Fruit fly (Drosophila melanogaster) whole organism, embryonic: ENCODE results near the gene Vdup1.
A peak's percentile ranks its signal among the peaks of the same experiment; 100 is the strongest.

Source experiments
- Ada2b ChIP-seq: fragments of 200-800 bp; sonication (Bioruptor generic); IDR thresholded peaks from 2 replicates; pipeline ENCODE4 v1.3.6; 2022; ENCODE audit warnings: missing biosample characterization, missing genetic modification characterization
- Aef1 ChIP-seq: fragments of 200-800 bp; sonication (Bioruptor generic); IDR thresholded peaks from 3 replicates; pipeline ENCODE4 v1.3.6; 2022; ENCODE audit warnings: missing biosample characterization, missing genetic modification characterization
- B-H2 ChIP-seq: fragments of 200-800 bp; sonication (Bioruptor generic); optimal IDR thresholded peaks from 2 replicates; lab custom pipeline; 2018; ENCODE audit warnings: missing biosample characterization, mild to moderate bottlenecking, missing genetic modification characterization
- CG10147 ChIP-seq: fragments of 200-800 bp; sonication (Bioruptor generic); optimal IDR thresholded peaks from 2 replicates; lab custom pipeline; 2019; ENCODE audit warnings: missing biosample characterization, mild to moderate bottlenecking, missing genetic modification characterization, moderate library complexity
- CG10543 ChIP-seq: fragments of 200-800 bp; sonication (Bioruptor generic); optimal IDR thresholded peaks from 3 replicates; lab custom pipeline; 2017; ENCODE audit warnings: missing biosample characterization, mild to moderate bottlenecking, missing genetic modification characterization, moderate library complexity
- CG10959 ChIP-seq: fragments of 200-800 bp; sonication (Bioruptor generic); IDR thresholded peaks from 2 replicates; pipeline ENCODE4 v1.3.6; 2022; ENCODE audit warnings: missing biosample characterization, missing genetic modification characterization
- CG12104 ChIP-seq: fragments of 200-800 bp; sonication (Bioruptor generic); optimal IDR thresholded peaks from 3 replicates; lab custom pipeline; 2016; ENCODE audit warnings: missing biosample characterization, missing genetic modification characterization
- CG1529 ChIP-seq: fragments of 200-800 bp; sonication (Bioruptor generic); optimal IDR thresholded peaks from 3 replicates; lab custom pipeline; 2018; ENCODE audit warnings: missing biosample characterization, missing genetic modification characterization
- CG18476 ChIP-seq: fragments of 200-800 bp; sonication (Bioruptor generic); optimal IDR thresholded peaks from 2 replicates; lab custom pipeline; 2016; ENCODE audit warnings: missing biosample characterization, mild to moderate bottlenecking, missing genetic modification characterization
- CG2712 ChIP-seq: fragments of 200-800 bp; optimal IDR thresholded peaks from 3 replicates; lab custom pipeline; 2019; ENCODE audit warnings: missing biosample characterization, mild to moderate bottlenecking, missing genetic modification characterization, moderate library complexity
- CG32767 ChIP-seq: fragments of 200-800 bp; sonication (Bioruptor generic); IDR thresholded peaks from 2 replicates; pipeline ENCODE4 v1.3.6; 2022; ENCODE audit warnings: missing biosample characterization, missing genetic modification characterization
- CG3838 ChIP-seq: fragments of 200-800 bp; sonication (Bioruptor generic); optimal IDR thresholded peaks from 3 replicates; lab custom pipeline; 2016; ENCODE audit warnings: missing biosample characterization, missing genetic modification characterization
- CG7556 ChIP-seq: fragments of 200-800 bp; sonication (Bioruptor generic); optimal IDR thresholded peaks from 2 replicates; lab custom pipeline; 2017; ENCODE audit warnings: missing biosample characterization, mild to moderate bottlenecking, missing genetic modification characterization
- CG7786 ChIP-seq: fragments of 200-800 bp; sonication (Bioruptor generic); optimal IDR thresholded peaks from 2 replicates; lab custom pipeline; 2016; ENCODE audit warnings: missing biosample characterization, missing genetic modification characterization
- CG8944 ChIP-seq: fragments of 200-800 bp; sonication (Bioruptor generic); optimal IDR thresholded peaks from 3 replicates; lab custom pipeline; 2016; ENCODE audit warnings: missing biosample characterization, missing genetic modification characterization
- CG9215 ChIP-seq: fragments of 200-800 bp; sonication (Bioruptor generic); IDR thresholded peaks from 2 replicates; pipeline ENCODE4 v1.3.6; 2022; ENCODE audit warnings: missing biosample characterization, missing genetic modification characterization
- CG9437 ChIP-seq: fragments of 200-800 bp; sonication (Bioruptor generic); optimal IDR thresholded peaks from 2 replicates; lab custom pipeline; 2018; ENCODE audit warnings: missing biosample characterization, mild to moderate bottlenecking, missing genetic modification characterization
- CrebB ChIP-seq: fragments of 200-800 bp; sonication (Bioruptor generic); optimal IDR thresholded peaks from 3 replicates; lab custom pipeline; 2018; ENCODE audit warnings: missing biosample characterization, mild to moderate bottlenecking, missing genetic modification characterization
- E2f1 ChIP-seq: fragments of 200-800 bp; sonication (Bioruptor generic); IDR thresholded peaks from 2 replicates; pipeline ENCODE4 v1.3.6; 2022; ENCODE audit warnings: missing biosample characterization, missing genetic modification characterization
- H15 ChIP-seq: fragments of 200-800 bp; sonication (Bioruptor generic); IDR thresholded peaks from 3 replicates; pipeline ENCODE4 v1.3.6; 2022; ENCODE audit warnings: missing biosample characterization, missing genetic modification characterization
- HLH4C ChIP-seq: fragments of 200-800 bp; sonication (Bioruptor generic); IDR thresholded peaks from 3 replicates; pipeline ENCODE4 v1.3.6; 2022; ENCODE audit warnings: missing biosample characterization, missing genetic modification characterization; ENCODE audit not compliant: partially characterized antibody
- MTF-1 ChIP-seq: fragments of 200-800 bp; sonication (Bioruptor generic); optimal IDR thresholded peaks from 2 replicates; lab custom pipeline; 2018; ENCODE audit warnings: missing biosample characterization, mild to moderate bottlenecking, missing genetic modification characterization, borderline replicate concordance
- Max ChIP-seq: fragments of 200-800 bp; sonication (Bioruptor generic); optimal IDR thresholded peaks from 2 replicates; lab custom pipeline; 2016; ENCODE audit warnings: missing biosample characterization, mild to moderate bottlenecking, missing genetic modification characterization
- Pdp1 ChIP-seq, 2 experiments: fragments of 200-800 bp; sonication (Bioruptor generic); optimal IDR thresholded peaks; 3 replicates each; lab custom pipeline; 2016; ENCODE audit warnings: missing biosample characterization in 2 of 2, missing genetic modification characterization in 2 of 2, mild to moderate bottlenecking in 1 of 2, moderate library complexity in 1 of 2
- Poxn ChIP-seq: fragments of 200-800 bp; sonication (Bioruptor generic); IDR thresholded peaks from 2 replicates; pipeline ENCODE4 v1.3.6; 2022; ENCODE audit warnings: missing biosample characterization, missing genetic modification characterization
- Vsx1 ChIP-seq: fragments of 200-800 bp; sonication (Bioruptor generic); optimal IDR thresholded peaks from 2 replicates; lab custom pipeline; 2017; ENCODE audit warnings: missing biosample characterization, mild to moderate bottlenecking, missing genetic modification characterization, missing genetic modification reagents
- ac ChIP-seq: fragments of 200-800 bp; sonication (Bioruptor generic); optimal IDR thresholded peaks from 3 replicates; lab custom pipeline; 2017; ENCODE audit warnings: missing biosample characterization, mild to moderate bottlenecking, missing genetic modification characterization
- bbx ChIP-seq: fragments of 200-800 bp; sonication (Bioruptor generic); IDR thresholded peaks from 2 replicates; pipeline ENCODE4 v1.3.6; 2022; ENCODE audit warnings: missing biosample characterization, missing genetic modification characterization; ENCODE audit not compliant: partially characterized antibody
- chinmo ChIP-seq: fragments of 200-800 bp; sonication (Bioruptor generic); IDR thresholded peaks from 4 replicates; pipeline ENCODE4 v1.3.6; 2022; ENCODE audit warnings: missing biosample characterization, missing genetic modification characterization; ENCODE audit not compliant: partially characterized antibody
- chm ChIP-seq: fragments of 200-800 bp; sonication (Bioruptor generic); IDR thresholded peaks from 2 replicates; pipeline ENCODE4 v1.3.6; 2022; ENCODE audit warnings: missing biosample characterization, missing genetic modification characterization
- ci ChIP-seq: fragments of 200-800 bp; sonication (Bioruptor generic); IDR thresholded peaks from 3 replicates; pipeline ENCODE4 v1.3.6; 2022; ENCODE audit warnings: missing biosample characterization, missing genetic modification characterization
- crp ChIP-seq, 2 experiments: fragments of 200-800 bp; sonication (Bioruptor generic); optimal IDR thresholded peaks; 2 replicates in 1 of 2; 3 replicates in 1 of 2; lab custom pipeline; 2017; ENCODE audit warnings: missing biosample characterization in 2 of 2, missing genetic modification characterization in 2 of 2, mild to moderate bottlenecking in 1 of 2, moderate library complexity in 1 of 2
- fd64A ChIP-seq: fragments of 200-800 bp; sonication (Bioruptor generic); optimal IDR thresholded peaks from 3 replicates; lab custom pipeline; 2018; ENCODE audit warnings: missing biosample characterization, mild to moderate bottlenecking, missing genetic modification characterization
- gem ChIP-seq: fragments of 200-800 bp; sonication (Bioruptor generic); optimal IDR thresholded peaks from 2 replicates; lab custom pipeline; 2019; ENCODE audit warnings: missing biosample characterization, mild to moderate bottlenecking, missing genetic modification characterization, moderate library complexity
- gt ChIP-seq: fragments of 200-800 bp; sonication (Bioruptor generic); IDR thresholded peaks from 2 replicates; pipeline ENCODE4 v1.3.6; 2022; ENCODE audit warnings: missing biosample characterization, missing genetic modification characterization
- inv ChIP-seq: fragments of 200-800 bp; sonication (Bioruptor generic); IDR thresholded peaks from 2 replicates; pipeline ENCODE4 v1.3.6; 2022; ENCODE audit warnings: missing biosample characterization, missing genetic modification characterization; ENCODE audit not compliant: partially characterized antibody
- jing ChIP-seq: fragments of 200-800 bp; sonication (Bioruptor generic); optimal IDR thresholded peaks from 2 replicates; lab custom pipeline; 2018; ENCODE audit warnings: missing biosample characterization, mild to moderate bottlenecking, missing genetic modification characterization
- lab ChIP-seq: fragments of 200-800 bp; sonication (Bioruptor generic); optimal IDR thresholded peaks from 3 replicates; lab custom pipeline; 2017; ENCODE audit warnings: missing biosample characterization, missing genetic modification characterization, mild to moderate bottlenecking, moderate library complexity, missing genetic modification reagents
- lbe ChIP-seq: fragments of 200-800 bp; sonication (Bioruptor generic); optimal IDR thresholded peaks from 2 replicates; lab custom pipeline; 2016; ENCODE audit warnings: missing biosample characterization, mild to moderate bottlenecking, missing genetic modification characterization
- nom ChIP-seq: fragments of 200-800 bp; sonication (Bioruptor generic); optimal IDR thresholded peaks from 2 replicates; lab custom pipeline; 2017; ENCODE audit warnings: missing biosample characterization, missing genetic modification characterization, mild to moderate bottlenecking, moderate library complexity, missing genetic modification reagents
- onecut ChIP-seq: fragments of 200-800 bp; sonication (Bioruptor generic); IDR thresholded peaks from 2 replicates; pipeline ENCODE4 v1.3.6; 2022; ENCODE audit warnings: missing biosample characterization, missing genetic modification characterization
- pita ChIP-seq: fragments of 200-800 bp; sonication (Bioruptor generic); optimal IDR thresholded peaks from 2 replicates; lab custom pipeline; 2017; ENCODE audit warnings: missing biosample characterization, mild to moderate bottlenecking, missing genetic modification characterization
- prd ChIP-seq, 3 experiments: fragments of >200 bp in 2 of 3; fragments of 200-800 bp in 1 of 3; sonication (Bioruptor generic) in 1 of 3; optimal IDR thresholded peaks in 2 of 3; IDR thresholded peaks in 1 of 3; 2 replicates in 2 of 3; 3 replicates in 1 of 3; pipeline versions ENCODE4 v1.3.6 to Lab custom; 2017 to 2022; ENCODE audit warnings: missing biosample characterization in 1 of 3, missing genetic modification characterization in 1 of 3
- slou ChIP-seq: fragments of 200-800 bp; sonication (Bioruptor generic); optimal IDR thresholded peaks from 3 replicates; lab custom pipeline; 2016; ENCODE audit warnings: missing biosample characterization, missing genetic modification characterization
- twi ChIP-seq: fragments of 200-800 bp; optimal IDR thresholded peaks from 2 replicates; lab custom pipeline; 2019; ENCODE audit warnings: missing biosample characterization, mild to moderate bottlenecking, missing genetic modification characterization, moderate library complexity
- unpg ChIP-seq: fragments of 200-800 bp; sonication (Bioruptor generic); optimal IDR thresholded peaks from 3 replicates; lab custom pipeline; 2018; ENCODE audit warnings: missing biosample characterization, mild to moderate bottlenecking, missing genetic modification characterization, moderate library complexity
- vvl ChIP-seq: fragments of 200-800 bp; sonication (Bioruptor generic); IDR thresholded peaks from 2 replicates; pipeline ENCODE4 v1.3.6; 2022; ENCODE audit warnings: missing biosample characterization, missing genetic modification characterization
- zen ChIP-seq: fragments of 200-800 bp; sonication (Bioruptor generic); optimal IDR thresholded peaks from 3 replicates; lab custom pipeline; 2018; ENCODE audit warnings: missing biosample characterization, mild to moderate bottlenecking, missing genetic modification characterization, moderate library complexity

Vdup1 gene

DNA sequence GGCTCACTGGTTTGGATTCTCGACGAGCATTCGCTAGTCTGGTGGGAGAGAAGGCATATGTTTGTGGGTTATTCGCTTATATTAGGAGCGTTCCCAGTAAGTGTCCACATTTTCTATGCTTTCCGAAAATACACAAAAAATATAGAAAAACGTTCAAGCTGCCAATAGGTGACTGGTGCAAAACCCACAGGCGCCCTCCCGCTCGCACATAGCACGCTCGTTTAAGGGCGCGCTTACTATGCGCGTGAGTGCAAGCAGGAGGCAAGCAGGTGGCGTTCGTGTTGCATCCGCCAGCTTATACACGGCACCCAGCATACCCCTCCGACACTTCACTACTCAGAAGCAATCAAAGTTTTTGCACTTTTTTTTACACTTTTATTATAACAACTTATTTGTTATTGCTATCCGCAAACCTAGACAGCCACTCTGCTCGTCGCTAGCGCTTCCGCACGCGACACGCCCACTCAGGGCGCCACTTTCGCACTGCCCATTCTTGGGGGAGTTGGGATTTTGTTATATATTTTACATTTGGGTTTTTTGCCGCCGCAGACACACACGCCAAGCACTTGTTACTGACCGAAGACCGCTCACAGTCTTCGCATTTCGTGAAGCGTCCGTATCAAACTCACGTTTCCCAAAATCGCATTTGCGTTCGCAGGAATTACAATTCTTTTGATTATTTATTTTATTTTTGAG is 20.4 kb upstream of the Vdup1 start (continued):
- TF ChIP-seq B-H2 (GFP tag; lab: Kevin White, UChicago) (no peak), jing (GFP tag; lab: Kevin White, UChicago) (no peak), Max (peak; percentile 16), crp (GFP tag; optimal IDR thresholded peaks at IDR 0.05; lab: Kevin White, UChicago) (no peak), chinmo (GFP tag; lab: Robert Waterston, UW) (peak; percentile 96; the same call in 2 of the 4 replicates), CG18476 (no peak), CG8944 (no peak), CG2712 (tag; lab: Kevin White, UChicago) (no peak), slou (GFP tag; lab: Kevin White, UChicago) (no peak), lbe (GFP tag; lab: Kevin White, UChicago) (no peak), vvl (peak; percentile 56), fd64A (no peak), pita (no peak), CG3838 (GFP tag; lab: Kevin White, UChicago) (no peak), zen (tag; lab: Kevin White, UChicago) (no peak), gt (GFP tag; lab: Robert Waterston, UW) (no peak), ac (GFP tag; lab: Kevin White, UChicago) (peak; percentile 7), Poxn (GFP tag; lab: Robert Waterston, UW) (no peak), unpg (no peak), ci (GFP tag; lab: Robert Waterston, UW) (peak; percentile 52; the same call in 1 of the 3 replicates), CG7556 (no peak), Vsx1 (no peak), H15 (GFP tag; lab: Robert Waterston, UW) (no peak), CG9437 (GFP tag; lab: Kevin White, UChicago) (no peak), CG1529 (no peak), CG32767 (GFP tag; lab: Robert Waterston, UW) (peak; percentile 78), E2f1 (GFP tag; lab: Robert Waterston, UW) (peak; percentile 57; the same call in 1 of the 2 replicates), prd (optimal IDR thresholded peaks at IDR 0.05; lab: Kevin White, UChicago) (no peak), prd (GFP tag; IDR thresholded peaks at IDR 0.05; lab: Robert Waterston, UW) (no peak), CG10959 (GFP tag; lab: Robert Waterston, UW) (no peak), onecut (GFP tag; lab: Robert Waterston, UW) (peak; percentile 21; the same call in 1 of the 2 replicates), HLH4C (no peak), inv (GFP tag; lab: Robert Waterston, UW) (peak; percentile 41; the same call in 1 of the 2 replicates), Ada2b (GFP tag; lab: Robert Waterston, UW) (peak; percentile 21; the same call in 1 of the 2 replicates), Pdp1 (GFP tag; optimal IDR thresholded peaks at IDR 0.05; lab: Kevin White, UChicago) (no peak), CG12104 (GFP tag; lab: Kevin White, UChicago) (no peak), CG9215 (no peak), twi (tag; lab: Kevin White, UChicago) (no peak), CG10147 (GFP tag; lab: Kevin White, UChicago) (no peak), MTF-1 (GFP tag; lab: Kevin White, UChicago) (peak; percentile 17), gem (tag; lab: Kevin White, UChicago) (no peak), nom (no peak), CG10543 (GFP tag; lab: Kevin White, UChicago) (no peak), chm (GFP tag; lab: Robert Waterston, UW) (peak; percentile 68; the same call in 1 of the 2 replicates), CG7786 (GFP tag; lab: Kevin White, UChicago) (no peak), Aef1 (GFP tag; lab: Robert Waterston, UW) (peak; percentile 47; the same call in 1 of the 3 replicates), bbx (GFP tag; lab: Robert Waterston, UW) (peak; percentile 60), lab (no peak), CrebB (tag; lab: Kevin White, UChicago) (no peak)
